Worm (Caenorhabditis elegans) whole organism, young adult: ENCODE results near the gene srw-62.

ENCODE experiments used
- B0336.3 ChIP-seq: fragments of 200-800 bp; sonication (Bioruptor generic); IDR thresholded peaks from 2 replicates; pipeline ENCODE4 v1.3.6; 2022; ENCODE audit warnings: missing genetic modification characterization, missing compliant biosample characterization
- F10E7.11 ChIP-seq: sonication (generic microtip); optimal IDR thresholded peaks from 2 replicates; lab custom pipeline; 2017; ENCODE audit warnings: mild to moderate bottlenecking, missing genetic modification characterization, moderate library complexity, missing compliant biosample characterization
- F57C9.4 ChIP-seq: sonication (generic microtip); optimal IDR thresholded peaks from 2 replicates; lab custom pipeline; 2017; ENCODE audit warnings: mild to moderate bottlenecking, missing genetic modification characterization, missing compliant biosample characterization
- K12H6.12 ChIP-seq: fragments of 200-800 bp; sonication (Bioruptor generic); optimal IDR thresholded peaks from 2 replicates; lab custom pipeline; 2018; ENCODE audit warnings: mild to moderate bottlenecking, missing genetic modification characterization, missing compliant biosample characterization
- T07F8.4 ChIP-seq: sonication (generic microtip); optimal IDR thresholded peaks from 2 replicates; lab custom pipeline; 2016; ENCODE audit warnings: mild to moderate bottlenecking, missing genetic modification characterization, moderate library complexity, missing compliant biosample characterization
- Y67H2A.10 ChIP-seq: fragments of 200-800 bp; sonication (Bioruptor generic); conservative IDR thresholded peaks from 2 replicates; pipeline ENCODE4 v1.3.6; 2022; ENCODE audit warnings: missing genetic modification reagents, missing genetic modification characterization, missing compliant biosample characterization
- Y79H2A.3 ChIP-seq: fragments of 200-800 bp; sonication (Bioruptor generic); conservative IDR thresholded peaks from 2 replicates; pipeline ENCODE4 v1.3.6; 2022; ENCODE audit warnings: missing genetic modification reagents, missing genetic modification characterization, missing compliant biosample characterization
- cebp-1 ChIP-seq, 2 experiments: fragments of 200-800 bp in 1 of 2; sonication (Bioruptor generic) in 1 of 2; sonication (generic microtip) in 1 of 2; IDR thresholded peaks in 1 of 2; optimal IDR thresholded peaks in 1 of 2; 2 replicates each; pipeline versions ENCODE4 v1.3.6 to Lab custom; 2017 to 2022; ENCODE audit warnings: missing compliant biosample characterization in 2 of 2, missing genetic modification characterization in 2 of 2, mild to moderate bottlenecking in 1 of 2, missing genetic modification reagents in 1 of 2, moderate library complexity in 1 of 2
- cebp-2 ChIP-seq: fragments of 200-800 bp; sonication (Bioruptor generic); IDR thresholded peaks from 2 replicates; pipeline ENCODE4 v1.3.6; 2022; ENCODE audit warnings: missing genetic modification characterization, missing compliant biosample characterization
- ceh-100 ChIP-seq: fragments of 200-800 bp; sonication (Bioruptor generic); IDR thresholded peaks from 2 replicates; pipeline ENCODE4 v1.3.6; 2022; ENCODE audit warnings: missing genetic modification reagents, missing genetic modification characterization, missing compliant biosample characterization
- ceh-27 ChIP-seq: fragments of 200-800 bp; sonication (Bioruptor generic); optimal IDR thresholded peaks from 2 replicates; lab custom pipeline; 2018; ENCODE audit warnings: mild to moderate bottlenecking, missing genetic modification characterization, moderate library complexity, missing compliant biosample characterization
- ceh-79 ChIP-seq: sonication (generic microtip); optimal IDR thresholded peaks from 2 replicates; lab custom pipeline; 2017; ENCODE audit warnings: mild to moderate bottlenecking, missing genetic modification characterization, missing compliant biosample characterization
- efl-1 ChIP-seq: fragments of 150-350 bp; optimal IDR thresholded peaks from 2 replicates; lab custom pipeline; 2014; ENCODE audit warnings: missing biosample characterization, missing genetic modification reagents, missing genetic modification characterization
- egrh-3 ChIP-seq: fragments of 200-800 bp; sonication (Bioruptor generic); IDR thresholded peaks from 2 replicates; pipeline ENCODE4 v1.3.6; 2022; ENCODE audit warnings: missing genetic modification reagents, missing genetic modification characterization, missing compliant biosample characterization
- ets-4 ChIP-seq: fragments of 200-800 bp; sonication (Bioruptor generic); optimal IDR thresholded peaks from 2 replicates; lab custom pipeline; 2018; ENCODE audit warnings: mild to moderate bottlenecking, missing genetic modification characterization, missing compliant biosample characterization
- him-1 ChIP-seq: sonication (generic microtip); optimal IDR thresholded peaks from 2 replicates; lab custom pipeline; 2016; ENCODE audit warnings: missing genotype, missing genetic modification reagents, missing genetic modification characterization, missing compliant biosample characterization
- hlh-12 ChIP-seq: sonication (generic microtip); optimal IDR thresholded peaks from 2 replicates; lab custom pipeline; 2016; ENCODE audit warnings: missing genetic modification characterization, missing compliant biosample characterization
- hlh-26 ChIP-seq: fragments of 200-800 bp; sonication (Bioruptor generic); conservative IDR thresholded peaks from 2 replicates; pipeline ENCODE4 v1.3.6; 2022; ENCODE audit warnings: missing genetic modification reagents, missing genetic modification characterization, missing compliant biosample characterization
- hmg-1.2 ChIP-seq: fragments of 200-800 bp; sonication (Bioruptor generic); IDR thresholded peaks from 2 replicates; pipeline ENCODE4 v1.3.6; 2022; ENCODE audit warnings: missing genetic modification reagents, missing genetic modification characterization, missing compliant biosample characterization
- hmg-20 ChIP-seq: fragments of 200-800 bp; sonication (Bioruptor generic); IDR thresholded peaks from 2 replicates; pipeline ENCODE4 v1.3.6; 2022; ENCODE audit warnings: missing genetic modification reagents, missing genetic modification characterization, missing compliant biosample characterization
- lag-1 ChIP-seq: fragments of 200-800 bp; sonication (Bioruptor generic); IDR thresholded peaks from 2 replicates; pipeline ENCODE4 v1.3.6; 2022; ENCODE audit warnings: missing genetic modification reagents, missing genetic modification characterization, missing compliant biosample characterization
- let-526 ChIP-seq: fragments of 200-800 bp; sonication (Bioruptor generic); IDR thresholded peaks from 2 replicates; pipeline ENCODE4 v1.3.6; 2022; ENCODE audit warnings: missing genetic modification reagents, missing genetic modification characterization, missing compliant biosample characterization
- lin-40 ChIP-seq: sonication (generic microtip); optimal IDR thresholded peaks from 2 replicates; lab custom pipeline; 2016; ENCODE audit warnings: missing genetic modification characterization, mild to moderate bottlenecking, missing compliant biosample characterization, missing genotype, missing genetic modification reagents
- lsl-1 ChIP-seq: fragments of 200-800 bp; sonication (Bioruptor generic); optimal IDR thresholded peaks from 2 replicates; lab custom pipeline; 2018; ENCODE audit warnings: mild to moderate bottlenecking, missing genetic modification characterization, moderate library complexity, missing compliant biosample characterization
- lsy-27 ChIP-seq: sonication (generic microtip); optimal IDR thresholded peaks from 2 replicates; lab custom pipeline; 2017; ENCODE audit warnings: missing genetic modification characterization, mild to moderate bottlenecking, missing compliant biosample characterization, antibody characterized with exemption, missing genotype, borderline replicate concordance; ENCODE audit not compliant: insufficient read depth
- madf-10 ChIP-seq: sonication (generic microtip); optimal IDR thresholded peaks from 2 replicates; lab custom pipeline; 2016; ENCODE audit warnings: mild to moderate bottlenecking, missing genetic modification characterization, missing compliant biosample characterization
- mcd-1 ChIP-seq: fragments of 200-800 bp; sonication (Bioruptor generic); IDR thresholded peaks from 2 replicates; pipeline ENCODE4 v1.3.6; 2022; ENCODE audit warnings: missing genetic modification reagents, missing genetic modification characterization, missing compliant biosample characterization
- mel-28 ChIP-seq: sonication (generic microtip); optimal IDR thresholded peaks from 2 replicates; lab custom pipeline; 2016; ENCODE audit warnings: borderline replicate concordance, mild to moderate bottlenecking, missing genetic modification characterization, missing compliant biosample characterization
- nfya-2 ChIP-seq: fragments of 200-800 bp; sonication (Bioruptor generic); IDR thresholded peaks from 2 replicates; pipeline ENCODE4 v1.3.6; 2022; ENCODE audit warnings: missing genetic modification reagents, missing genetic modification characterization, missing compliant biosample characterization
- pbrm-1 ChIP-seq: fragments of 200-800 bp; sonication (Bioruptor generic); IDR thresholded peaks from 2 replicates; pipeline ENCODE4 v1.3.6; 2022; ENCODE audit warnings: missing genetic modification reagents, missing genetic modification characterization, missing compliant biosample characterization
- repo-1 ChIP-seq: sonication (generic microtip); optimal IDR thresholded peaks from 2 replicates; lab custom pipeline; 2017; ENCODE audit warnings: mild to moderate bottlenecking, missing genetic modification characterization, missing compliant biosample characterization
- sdz-38 ChIP-seq: sonication (generic microtip); optimal IDR thresholded peaks from 2 replicates; lab custom pipeline; 2016; ENCODE audit warnings: missing genotype, missing genetic modification characterization, missing compliant biosample characterization
- snpc-1.1 ChIP-seq: sonication (generic microtip); optimal IDR thresholded peaks from 2 replicates; lab custom pipeline; 2017; ENCODE audit warnings: missing genetic modification characterization, mild to moderate bottlenecking, missing compliant biosample characterization, antibody characterized with exemption, moderate library complexity, missing genotype, missing genetic modification reagents; ENCODE audit not compliant: insufficient read depth
- snpc-4 ChIP-seq, 5 experiments: fragments of 150-350 bp in 1 of 5; sonication (generic microtip) in 4 of 5; optimal IDR thresholded peaks; 2 replicates each; lab custom pipeline; 2014 to 2018; ENCODE audit warnings: missing genetic modification characterization in 5 of 5, missing biosample characterization in 3 of 5, antibody characterized with exemption in 2 of 5, mild to moderate bottlenecking in 2 of 5, missing compliant biosample characterization in 2 of 5, missing genotype in 2 of 5, moderate library complexity in 2 of 5, missing genetic modification reagents in 1 of 5
- tbx-9 ChIP-seq: sonication (generic microtip); optimal IDR thresholded peaks from 2 replicates; lab custom pipeline; 2016; ENCODE audit warnings: borderline replicate concordance, missing genetic modification characterization, inconsistent platforms, missing compliant biosample characterization
- unc-130 ChIP-seq: sonication (generic microtip); optimal IDR thresholded peaks from 2 replicates; lab custom pipeline; 2016; ENCODE audit warnings: missing genetic modification reagents, missing genetic modification characterization, missing compliant biosample characterization
- unc-62 ChIP-seq: fragments of 150-350 bp; optimal IDR thresholded peaks from 2 replicates; lab custom pipeline; 2014; ENCODE audit warnings: missing biosample characterization, missing genetic modification reagents, missing genetic modification characterization
- zfh-2 ChIP-seq: fragments of 200-800 bp; sonication (Bioruptor generic); conservative IDR thresholded peaks from 2 replicates; pipeline ENCODE4 v1.3.6; 2022; ENCODE audit warnings: missing genetic modification reagents, missing genetic modification characterization, missing compliant biosample characterization
- zim-3 ChIP-seq: sonication (generic microtip); optimal IDR thresholded peaks from 2 replicates; lab custom pipeline; 2017; ENCODE audit warnings: mild to moderate bottlenecking, missing genetic modification characterization, moderate library complexity, missing compliant biosample characterization
- ztf-22 ChIP-seq: fragments of 200-800 bp; sonication (Bioruptor generic); optimal IDR thresholded peaks from 2 replicates; lab custom pipeline; 2018; ENCODE audit warnings: mild to moderate bottlenecking, missing genetic modification characterization, moderate library complexity, missing compliant biosample characterization
- ztf-28 ChIP-seq: fragments of 200-800 bp; sonication (Bioruptor generic); IDR thresholded peaks from 2 replicates; pipeline ENCODE4 v1.3.6; 2022; ENCODE audit warnings: missing genetic modification reagents, missing genetic modification characterization, missing compliant biosample characterization
- ztf-3 ChIP-seq: fragments of 200-800 bp; sonication (Bioruptor generic); optimal IDR thresholded peaks from 2 replicates; lab custom pipeline; 2018; ENCODE audit warnings: mild to moderate bottlenecking, missing genetic modification characterization, missing compliant biosample characterization

Gene srw-62

ce11 chrII:7806054-7806453, 19.2 kb upstream of the srw-62 start:
- no peak for TF ChIP-seq cebp-1 (GFP tag; IDR thresholded peaks at IDR 0.05; lab: Robert Waterston, UW)
- no peak for TF ChIP-seq cebp-1 (tag; optimal IDR thresholded peaks at IDR 0.05; lab: Kevin White, UChicago)
- no peak for TF ChIP-seq ceh-27
- no peak for TF ChIP-seq lsy-27
- TF ChIP-seq F57C9.4, result no peak
- no peak for TF ChIP-seq lag-1 (GFP tag; lab: Robert Waterston, UW)

- TF ChIP-seq snpc-1.1 (tag; lab: Kevin White, UChicago), result no peak
- no peak for TF ChIP-seq sdz-38 (tag; lab: Kevin White, UChicago)
- no peak for TF ChIP-seq mel-28 (tag; lab: Kevin White, UChicago)
- TF ChIP-seq efl-1 (GFP tag; lab: Kevin White, UChicago), result peak; percentile 77
Observed at ce11 chrII:7806872-7807271, 18.3 kb upstream of the srw-62 start.

DNA sequence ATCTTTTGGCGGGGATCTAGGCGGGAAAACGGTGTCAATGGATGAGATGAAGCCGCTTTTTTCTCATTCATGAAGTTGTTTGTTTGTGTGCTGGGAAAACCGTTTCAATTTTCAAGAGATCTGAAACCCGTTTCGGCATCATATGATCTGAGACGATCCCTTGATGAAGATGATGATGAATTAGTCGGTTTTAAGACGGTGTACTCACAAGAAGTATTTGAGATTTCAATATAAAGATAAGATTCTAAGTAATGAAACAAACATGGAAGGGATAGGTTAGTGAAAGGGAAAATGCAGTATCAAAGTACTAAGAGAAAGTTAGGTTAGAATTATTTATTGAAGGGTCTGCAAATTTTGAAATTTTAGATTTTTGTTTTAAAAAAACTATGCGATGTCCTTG, 17.1 kb upstream of the srw-62 start:
- TF ChIP-seq F10E7.11 (tag; lab: Kevin White, UChicago), result no peak
- TF ChIP-seq repo-1 (tag; lab: Kevin White, UChicago), result no peak
- no peak for TF ChIP-seq efl-1 (GFP tag; lab: Kevin White, UChicago)
- TF ChIP-seq unc-130, result no peak
- TF ChIP-seq ets-4 (GFP tag; lab: Kevin White, UChicago), result no peak
- no peak for TF ChIP-seq snpc-4 (GFP tag; optimal IDR thresholded peaks at IDR 0.05; lab: Kevin White, UChicago)
- no peak for TF ChIP-seq snpc-4 (tag; optimal IDR thresholded peaks at IDR 0.05; lab: Kevin White, UChicago)
- TF ChIP-seq ceh-100 (GFP tag; lab: Robert Waterston, UW), result no peak
- no peak for TF ChIP-seq ztf-3
- no peak for TF ChIP-seq unc-62

- TF ChIP-seq zfh-2 (GFP tag; lab: Robert Waterston, UW) (no peak; the same call in 1 of the 2 replicates), ztf-3 (no peak), hmg-1.2 (peak; percentile 87), K12H6.12 (tag; lab: Kevin White, UChicago) (no peak), hlh-26 (GFP tag; lab: Robert Waterston, UW) (no peak), unc-62 (no peak), lag-1 (GFP tag; lab: Robert Waterston, UW) (no peak), cebp-2 (GFP tag; lab: Robert Waterston, UW) (no peak), him-1 (tag; lab: Kevin White, UChicago) (no peak), madf-10 (tag; lab: Kevin White, UChicago) (peak; percentile 3), tbx-9 (tag; lab: Kevin White, UChicago) (no peak), ztf-28 (GFP tag; lab: Robert Waterston, UW) (no peak), hlh-12 (tag; lab: Kevin White, UChicago) (no peak), B0336.3 (GFP tag; lab: Robert Waterston, UW) (peak; percentile 59; the same call in 1 of the 2 replicates), lin-40 (tag; lab: Kevin White, UChicago) (peak; percentile 12), egrh-3 (GFP tag; lab: Robert Waterston, UW) (no peak), Y79H2A.3 (no peak), ets-4 (GFP tag; lab: Kevin White, UChicago) (peak; percentile 69), mcd-1 (GFP tag; lab: Robert Waterston, UW) (no peak; the same call in none of the 2 replicates), Y67H2A.10 (GFP tag; lab: Robert Waterston, UW) (no peak), nfya-2 (GFP tag; lab: Robert Waterston, UW) (no peak), zim-3 (tag; lab: Kevin White, UChicago) (no peak), snpc-1.1 (tag; lab: Kevin White, UChicago) (no peak), T07F8.4 (no peak), ceh-79 (tag; lab: Kevin White, UChicago) (no peak), lsl-1 (GFP tag; lab: Kevin White, UChicago) (no peak), F10E7.11 (tag; lab: Kevin White, UChicago) (no peak), ztf-22 (peak; percentile 41), let-526 (no peak), hmg-20 (GFP tag; lab: Robert Waterston, UW) (no peak), ceh-27 (no peak), pbrm-1 (no peak)
Observed at ce11 chrII:7808950-7809349, 16.3 kb upstream of the srw-62 start.
